Fruit fly (Drosophila melanogaster): ENCODE data around the gene Pkg21D.

Pkg21D gene

dm6 chr2L:790698-791097 is at the start of gene Pkg21D:
Pkg21D (minus strand) TSS chr2L:790798.
- no peak for TF ChIP-seq Sin3A (optimal IDR thresholded peaks at IDR 0.05)
- TF ChIP-seq ttk (optimal IDR thresholded peaks at IDR 0.05): no peak
- no peak for TF ChIP-seq Myc (optimal IDR thresholded peaks at IDR 0.05)
- TF ChIP-seq insv (optimal IDR thresholded peaks at IDR 0.05): no peak
- TF ChIP-seq h (optimal IDR thresholded peaks at IDR 0.05): no peak
- TF ChIP-seq psq (optimal IDR thresholded peaks at IDR 0.05): no peak

dm6 chr2L:840022-840421 is 49.4 kb upstream of the Pkg21D start:
- TF ChIP-seq psq (optimal IDR thresholded peaks at IDR 0.05) (no peak), Myc (optimal IDR thresholded peaks at IDR 0.05) (no peak), Sin3A (optimal IDR thresholded peaks at IDR 0.05) (no peak), h (optimal IDR thresholded peaks at IDR 0.05) (no peak), insv (optimal IDR thresholded peaks at IDR 0.05) (no peak), ttk (optimal IDR thresholded peaks at IDR 0.05) (no peak)

- TF ChIP-seq Sin3A (optimal IDR thresholded peaks at IDR 0.05) (no peak), h (optimal IDR thresholded peaks at IDR 0.05) (no peak), psq (optimal IDR thresholded peaks at IDR 0.05) (no peak), insv (optimal IDR thresholded peaks at IDR 0.05) (no peak), Myc (optimal IDR thresholded peaks at IDR 0.05) (no peak), ttk (optimal IDR thresholded peaks at IDR 0.05) (no peak)
Observed at dm6 chr2L:838786-839185, 48.2 kb upstream of the Pkg21D start.

dm6 chr2L:837989-838388 is 47.4 kb upstream of the Pkg21D start:
- TF ChIP-seq insv (optimal IDR thresholded peaks at IDR 0.05) (no peak), h (optimal IDR thresholded peaks at IDR 0.05) (no peak), Sin3A (optimal IDR thresholded peaks at IDR 0.05) (no peak), ttk (optimal IDR thresholded peaks at IDR 0.05) (no peak), Myc (optimal IDR thresholded peaks at IDR 0.05) (no peak), psq (optimal IDR thresholded peaks at IDR 0.05) (no peak)

- TF ChIP-seq ttk (optimal IDR thresholded peaks at IDR 0.05) (no peak), insv (optimal IDR thresholded peaks at IDR 0.05) (no peak), Sin3A (optimal IDR thresholded peaks at IDR 0.05) (no peak), psq (optimal IDR thresholded peaks at IDR 0.05) (no peak)
Observed at dm6 chr2L:827516-828362, 37.1 kb upstream of the Pkg21D start.

- TF ChIP-seq Sin3A (optimal IDR thresholded peaks at IDR 0.05) (no peak), insv (optimal IDR thresholded peaks at IDR 0.05) (no peak), ttk (optimal IDR thresholded peaks at IDR 0.05) (no peak), Myc (optimal IDR thresholded peaks at IDR 0.05) (no peak), psq (optimal IDR thresholded peaks at IDR 0.05) (no peak), h (optimal IDR thresholded peaks at IDR 0.05) (no peak)
Observed at dm6 chr2L:827049-827448, 36.5 kb upstream of the Pkg21D start.

dm6 chr2L:826388-826787 is 35.8 kb upstream of the Pkg21D start:
- TF ChIP-seq Myc (optimal IDR thresholded peaks at IDR 0.05) (no peak), psq (optimal IDR thresholded peaks at IDR 0.05) (no peak), h (optimal IDR thresholded peaks at IDR 0.05) (no peak), insv (optimal IDR thresholded peaks at IDR 0.05) (no peak)

dm6 chr2L:825768-826263 is 35.2 kb upstream of the Pkg21D start, which contains the start of the genes CG3862 and dock:
CG3862 (minus strand) TSS chr2L:825861.
dock (plus strand) TSS chr2L:825969.
- TF ChIP-seq ttk (optimal IDR thresholded peaks at IDR 0.05): no peak
- peak; percentile 41 for TF ChIP-seq h (optimal IDR thresholded peaks at IDR 0.05)

- TF ChIP-seq psq (optimal IDR thresholded peaks at IDR 0.05) (no peak), insv (optimal IDR thresholded peaks at IDR 0.05) (no peak), h (optimal IDR thresholded peaks at IDR 0.05) (no peak), Sin3A (optimal IDR thresholded peaks at IDR 0.05) (no peak), ttk (optimal IDR thresholded peaks at IDR 0.05) (no peak), Myc (optimal IDR thresholded peaks at IDR 0.05) (no peak)
Observed at dm6 chr2L:821986-822711, 31.6 kb upstream of the Pkg21D start.

dm6 chr2L:821242-821985 is 30.8 kb upstream of the Pkg21D start, which contains the start of gene CG3662:
CG3662 (plus strand) TSS chr2L:821289.
- TF ChIP-seq Myc (optimal IDR thresholded peaks at IDR 0.05) (no peak), psq (optimal IDR thresholded peaks at IDR 0.05) (no peak), h (optimal IDR thresholded peaks at IDR 0.05) (no peak), ttk (optimal IDR thresholded peaks at IDR 0.05) (no peak), Sin3A (optimal IDR thresholded peaks at IDR 0.05) (no peak), insv (optimal IDR thresholded peaks at IDR 0.05) (no peak)

- TF ChIP-seq ttk (optimal IDR thresholded peaks at IDR 0.05): no peak
- no peak for TF ChIP-seq h (optimal IDR thresholded peaks at IDR 0.05)
- no peak for TF ChIP-seq psq (optimal IDR thresholded peaks at IDR 0.05)
- no peak for TF ChIP-seq Sin3A (optimal IDR thresholded peaks at IDR 0.05)
- no peak for TF ChIP-seq insv (optimal IDR thresholded peaks at IDR 0.05)
- TF ChIP-seq Myc (optimal IDR thresholded peaks at IDR 0.05): no peak
Observed at dm6 chr2L:819315-820032, 28.9 kb upstream of the Pkg21D start, which contains the start of the genes PGAP2 and Clp. PGAP2 (minus strand) TSS chr2L:819508. Clp (plus strand) TSS chr2L:819964.
